Worm (Caenorhabditis elegans) whole organism, late embryonic: Measurements from ENCODE around the gene B0361.3.

Experiments
- ahr-1 ChIP-seq: sonication (generic microtip); optimal IDR thresholded peaks from 2 replicates; lab custom pipeline; 2016; ENCODE audit warnings: missing genetic modification characterization, missing compliant biosample characterization
- ets-4 ChIP-seq: sonication (generic microtip); optimal IDR thresholded peaks from 2 replicates; lab custom pipeline; 2016; ENCODE audit warnings: missing genetic modification characterization, missing compliant biosample characterization
- fkh-10 ChIP-seq: fragments of 150-350 bp; optimal IDR thresholded peaks from 2 replicates; lab custom pipeline; 2014; ENCODE audit warnings: missing biosample characterization, missing genetic modification reagents, missing genetic modification characterization
- gmeb-2 ChIP-seq: sonication (generic microtip); optimal IDR thresholded peaks from 2 replicates; lab custom pipeline; 2016; ENCODE audit warnings: missing genetic modification characterization, inconsistent platforms, missing compliant biosample characterization
- lin-11 ChIP-seq: fragments of 200-800 bp; sonication (Bioruptor generic); optimal IDR thresholded peaks from 2 replicates; lab custom pipeline; 2018; ENCODE audit warnings: mild to moderate bottlenecking, missing genetic modification characterization, missing compliant biosample characterization
- sdc-2 ChIP-seq: sonication (generic microtip); optimal IDR thresholded peaks from 2 replicates; lab custom pipeline; 2016; ENCODE audit warnings: missing genotype, missing genetic modification characterization, missing compliant biosample characterization
- ttx-3 ChIP-seq: sonication (generic microtip); optimal IDR thresholded peaks from 2 replicates; lab custom pipeline; 2016; ENCODE audit warnings: missing genetic modification reagents, missing genetic modification characterization, missing compliant biosample characterization
- unc-42 ChIP-seq: sonication (generic microtip); optimal IDR thresholded peaks from 2 replicates; lab custom pipeline; 2016; ENCODE audit warnings: missing genotype, missing genetic modification characterization, missing compliant biosample characterization

DNA sequence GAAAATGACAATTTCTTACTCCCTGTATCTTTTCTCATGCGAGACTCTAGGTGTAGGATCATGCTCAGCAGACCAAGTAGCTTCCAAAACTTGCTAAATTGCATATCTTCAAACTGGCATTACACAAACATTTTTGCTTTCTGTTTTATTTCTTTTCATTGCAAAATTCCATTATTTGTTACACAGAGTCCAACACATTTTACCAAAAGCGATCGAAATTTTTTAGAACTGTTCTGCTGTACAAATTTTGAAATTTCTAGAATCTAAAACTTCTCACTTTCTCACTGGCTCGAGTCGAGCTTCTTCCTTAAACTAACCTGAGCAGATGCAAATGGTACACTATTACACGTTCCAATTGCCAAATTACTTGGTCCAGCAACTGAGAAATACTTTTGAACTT is 33.2 kb downstream of the B0361.3 start:
- no peak for TF ChIP-seq lin-11 (tag; lab: Kevin White, UChicago)
- no peak for TF ChIP-seq ttx-3 (tag; lab: Kevin White, UChicago)
- no peak for TF ChIP-seq unc-42 (tag; lab: Kevin White, UChicago)
- no peak for TF ChIP-seq ets-4
- no peak for TF ChIP-seq fkh-10 (GFP tag; lab: Kevin White, UChicago)
- no peak for TF ChIP-seq sdc-2 (tag; lab: Kevin White, UChicago)
- no peak for TF ChIP-seq ahr-1 (tag; lab: Kevin White, UChicago)
- no peak for TF ChIP-seq gmeb-2
